Fruit fly (Drosophila melanogaster): ENCODE measurements around the gene CG13712.

CG13712 gene

DNA sequence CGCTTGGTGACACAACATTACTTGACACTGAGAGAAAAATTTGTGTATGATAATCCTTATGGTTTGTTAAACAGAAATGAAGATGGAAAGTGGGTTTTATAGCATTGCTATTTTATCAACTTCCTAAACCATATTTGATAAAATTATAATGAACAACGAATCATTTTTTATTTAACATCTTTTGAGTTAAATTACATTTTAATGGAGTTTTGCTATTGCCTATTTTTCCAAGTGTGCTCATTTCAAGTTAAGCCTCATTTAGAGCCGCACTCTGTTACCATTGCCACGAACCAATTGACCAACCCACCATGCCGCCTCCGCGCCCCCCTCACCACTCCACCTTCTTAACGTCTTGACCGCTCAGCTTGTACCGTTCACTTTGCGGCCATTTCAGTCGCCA, 9.6 kb downstream of the CG13712 start:
- no peak for TF ChIP-seq CG9948 (tag; optimal IDR thresholded peaks at IDR 0.05)
- TF ChIP-seq EcR (GFP tag; optimal IDR thresholded peaks at IDR 0.05), result no peak
- TF ChIP-seq CG14655 (GFP tag; optimal IDR thresholded peaks at IDR 0.05), result peak; percentile 20
- no peak for TF ChIP-seq Pif1A (GFP tag; optimal IDR thresholded peaks at IDR 0.05)
- no peak for TF ChIP-seq CG8159 (tag; optimal IDR thresholded peaks at IDR 0.05)
- TF ChIP-seq CG4496 (GFP tag; IDR thresholded peaks at IDR 0.05), result peak; percentile 71
- no peak for TF ChIP-seq D1 (tag; optimal IDR thresholded peaks at IDR 0.05)
- TF ChIP-seq Ets98B (GFP tag; IDR thresholded peaks at IDR 0.05), result peak; percentile 74
- no peak for TF ChIP-seq CG15710 (tag; optimal IDR thresholded peaks at IDR 0.05)
- no peak for TF ChIP-seq gl (tag; optimal IDR thresholded peaks at IDR 0.05)
- TF ChIP-seq Pif1B (GFP tag; optimal IDR thresholded peaks at IDR 0.05), result no peak
- TF ChIP-seq CG17806 (tag; optimal IDR thresholded peaks at IDR 0.05), result no peak
- peak; percentile 85 for TF ChIP-seq CG32121 (GFP tag; IDR thresholded peaks at IDR 0.05)
- TF ChIP-seq CG10348 (GFP tag; IDR thresholded peaks at IDR 0.05), result no peak
- TF ChIP-seq fd96Ca (GFP tag; IDR thresholded peaks at IDR 0.05), result 0 out of 3 replicates have a peak, but pooled peaks have one; percentile 31
- TF ChIP-seq Snoo (tag; optimal IDR thresholded peaks at IDR 0.05), result no peak
- TF ChIP-seq CG13204 (GFP tag; optimal IDR thresholded peaks at IDR 0.05), result no peak
- TF ChIP-seq CG34367 (tag; optimal IDR thresholded peaks at IDR 0.05), result no peak
- peak; percentile 10 for TF ChIP-seq CG8301 (tag; optimal IDR thresholded peaks at IDR 0.05)
- peak; percentile 28; the same call in 1 of the 2 replicates for TF ChIP-seq CG12605 (GFP tag; IDR thresholded peaks at IDR 0.05)
- peak; percentile 54; the same call in 1 of the 2 replicates for TF ChIP-seq rn (GFP tag; IDR thresholded peaks at IDR 0.05)

DNA sequence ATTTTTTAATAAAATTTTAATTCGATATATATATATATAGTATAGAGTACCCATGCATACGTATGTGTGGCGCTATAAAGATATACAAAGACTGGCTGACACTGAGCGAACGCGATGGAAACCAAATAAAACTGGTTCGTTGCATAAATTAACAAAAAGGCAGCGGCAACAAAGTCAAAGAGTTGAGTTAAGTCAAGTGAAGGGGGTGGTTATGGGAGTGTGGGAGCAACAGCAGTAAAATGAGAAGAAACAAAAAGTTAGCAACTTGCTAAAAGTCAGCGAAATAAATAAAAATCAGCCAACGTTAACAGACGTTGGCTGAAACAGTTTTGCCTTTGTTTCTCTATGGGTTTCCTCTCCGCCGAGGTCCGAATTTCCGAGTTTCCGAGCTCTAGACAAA, 11.2 kb downstream of the CG13712 start:
- TF ChIP-seq CG13204 (GFP tag; optimal IDR thresholded peaks at IDR 0.05) (no peak), EcR (GFP tag; optimal IDR thresholded peaks at IDR 0.05) (no peak), CG4496 (GFP tag; IDR thresholded peaks at IDR 0.05) (no peak), rn (GFP tag; IDR thresholded peaks at IDR 0.05) (no peak), Snoo (tag; optimal IDR thresholded peaks at IDR 0.05) (no peak), CG14655 (GFP tag; optimal IDR thresholded peaks at IDR 0.05) (no peak), Ets98B (GFP tag; IDR thresholded peaks at IDR 0.05) (no peak), CG10348 (GFP tag; IDR thresholded peaks at IDR 0.05) (no peak), CG15710 (tag; optimal IDR thresholded peaks at IDR 0.05) (no peak), CG8301 (tag; optimal IDR thresholded peaks at IDR 0.05) (no peak), CG34367 (tag; optimal IDR thresholded peaks at IDR 0.05) (no peak), CG9948 (tag; optimal IDR thresholded peaks at IDR 0.05) (no peak)

DNA sequence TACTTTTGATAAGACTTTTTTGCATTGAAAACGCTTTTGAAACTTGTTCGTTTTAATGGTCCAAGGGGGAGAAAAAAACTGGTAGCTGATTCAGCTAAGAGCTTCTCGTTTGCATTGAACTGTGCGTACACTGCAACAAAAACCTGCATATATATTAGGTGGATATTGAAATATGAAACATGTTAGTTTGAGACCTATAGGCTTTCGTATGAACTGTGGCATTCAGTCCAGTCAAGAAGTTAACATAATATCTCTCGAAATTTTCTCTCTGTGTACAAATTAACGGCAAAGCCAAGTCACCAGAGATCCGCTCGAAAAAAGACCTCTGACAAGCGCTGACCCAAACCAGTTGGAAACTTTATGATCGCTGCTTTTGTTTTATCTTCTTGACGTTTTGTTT, 11.7 kb downstream of the CG13712 start:
- TF ChIP-seq CG17806 (tag; optimal IDR thresholded peaks at IDR 0.05) (peak; percentile 67), CG14655 (GFP tag; optimal IDR thresholded peaks at IDR 0.05) (peak; percentile 78), fd96Ca (GFP tag; IDR thresholded peaks at IDR 0.05) (peak; percentile 85), CG15710 (tag; optimal IDR thresholded peaks at IDR 0.05) (peak; percentile 73), CG4496 (GFP tag; IDR thresholded peaks at IDR 0.05) (peak; percentile 91), gl (tag; optimal IDR thresholded peaks at IDR 0.05) (peak; percentile 47), EcR (GFP tag; optimal IDR thresholded peaks at IDR 0.05) (no peak), CG12605 (GFP tag; IDR thresholded peaks at IDR 0.05) (peak; percentile 73), Pif1B (GFP tag; optimal IDR thresholded peaks at IDR 0.05) (peak; percentile 80), D1 (tag; optimal IDR thresholded peaks at IDR 0.05) (no peak), CG9948 (tag; optimal IDR thresholded peaks at IDR 0.05) (peak; percentile 69), CG34367 (tag; optimal IDR thresholded peaks at IDR 0.05) (peak; percentile 72), CG32121 (GFP tag; IDR thresholded peaks at IDR 0.05) (peak; percentile 84), CG8301 (tag; optimal IDR thresholded peaks at IDR 0.05) (peak; percentile 85), Pif1A (GFP tag; optimal IDR thresholded peaks at IDR 0.05) (peak; percentile 78), CG8159 (tag; optimal IDR thresholded peaks at IDR 0.05) (peak; percentile 82), CG10348 (GFP tag; IDR thresholded peaks at IDR 0.05) (no peak), Ets98B (GFP tag; IDR thresholded peaks at IDR 0.05) (peak; percentile 91), rn (GFP tag; IDR thresholded peaks at IDR 0.05) (peak; percentile 63), Snoo (tag; optimal IDR thresholded peaks at IDR 0.05) (peak; percentile 75), CG13204 (GFP tag; optimal IDR thresholded peaks at IDR 0.05) (peak; percentile 13)

DNA sequence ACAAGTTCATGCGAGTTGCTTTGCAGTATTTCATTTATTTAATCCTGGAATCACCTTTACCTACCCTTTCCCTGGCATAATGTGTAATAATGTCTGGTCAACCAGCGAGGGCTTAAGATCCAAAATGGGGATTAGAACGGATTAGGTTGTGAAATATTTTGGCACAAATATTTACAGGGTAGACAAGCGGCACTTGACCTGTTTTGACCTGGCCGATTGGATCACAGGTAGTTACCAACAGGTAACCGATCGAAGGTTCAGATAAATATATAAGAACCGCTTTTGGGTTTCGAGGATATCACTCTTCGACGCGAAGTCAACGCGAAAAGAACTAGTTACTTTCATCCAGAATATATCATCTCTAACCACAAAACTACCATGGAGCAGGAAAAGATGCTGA, 12.4 kb downstream of the CG13712 start, which contains the start of gene CG13713:
CG13713 (plus strand) TSS at position 301 of the 400 bp plus-strand sequence.
- no peak for TF ChIP-seq CG15710 (tag; optimal IDR thresholded peaks at IDR 0.05)
- no peak for TF ChIP-seq fd96Ca (GFP tag; IDR thresholded peaks at IDR 0.05)
- TF ChIP-seq rn (GFP tag; IDR thresholded peaks at IDR 0.05), result no peak
- TF ChIP-seq CG9948 (tag; optimal IDR thresholded peaks at IDR 0.05), result no peak
- TF ChIP-seq CG34367 (tag; optimal IDR thresholded peaks at IDR 0.05), result no peak
- no peak for TF ChIP-seq CG8301 (tag; optimal IDR thresholded peaks at IDR 0.05)
- no peak for TF ChIP-seq D1 (tag; optimal IDR thresholded peaks at IDR 0.05)
- TF ChIP-seq EcR (GFP tag; optimal IDR thresholded peaks at IDR 0.05), result no peak
- no peak for TF ChIP-seq Ets98B (GFP tag; IDR thresholded peaks at IDR 0.05)
- no peak for TF ChIP-seq CG10348 (GFP tag; IDR thresholded peaks at IDR 0.05)
- TF ChIP-seq CG4496 (GFP tag; IDR thresholded peaks at IDR 0.05), result no peak
- no peak for TF ChIP-seq CG12605 (GFP tag; IDR thresholded peaks at IDR 0.05)
- no peak for TF ChIP-seq Pif1A (GFP tag; optimal IDR thresholded peaks at IDR 0.05)
- TF ChIP-seq Pif1B (GFP tag; optimal IDR thresholded peaks at IDR 0.05), result no peak
- TF ChIP-seq Snoo (tag; optimal IDR thresholded peaks at IDR 0.05), result no peak
- TF ChIP-seq CG14655 (GFP tag; optimal IDR thresholded peaks at IDR 0.05), result no peak
- TF ChIP-seq CG32121 (GFP tag; IDR thresholded peaks at IDR 0.05), result no peak
- TF ChIP-seq CG8159 (tag; optimal IDR thresholded peaks at IDR 0.05), result no peak
- no peak for TF ChIP-seq CG17806 (tag; optimal IDR thresholded peaks at IDR 0.05)

DNA sequence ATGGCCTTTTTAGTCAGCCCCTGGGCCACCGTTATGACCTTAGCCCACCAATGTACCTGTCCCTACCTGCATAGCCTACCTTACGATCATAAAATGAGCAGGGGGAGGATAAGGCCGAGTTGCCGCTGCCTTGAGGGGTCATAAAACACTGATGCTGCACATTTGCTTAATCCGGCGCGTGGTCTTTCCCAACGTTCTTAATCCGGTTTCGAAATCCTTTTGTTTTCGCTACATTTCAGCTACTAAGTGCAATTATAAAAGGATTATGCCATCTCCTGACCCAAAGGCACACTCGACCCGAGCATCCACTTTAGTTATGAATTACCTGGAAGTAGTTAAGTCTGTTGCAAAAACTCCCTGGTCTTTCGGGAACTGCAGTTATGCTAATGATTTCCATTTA, 13.3 kb downstream of the CG13712 start:
- TF ChIP-seq Ets98B (GFP tag; IDR thresholded peaks at IDR 0.05) (no peak), CG34367 (tag; optimal IDR thresholded peaks at IDR 0.05) (no peak), Snoo (tag; optimal IDR thresholded peaks at IDR 0.05) (no peak), CG12605 (GFP tag; IDR thresholded peaks at IDR 0.05) (no peak), Pif1A (GFP tag; optimal IDR thresholded peaks at IDR 0.05) (no peak), CG15710 (tag; optimal IDR thresholded peaks at IDR 0.05) (no peak), EcR (GFP tag; optimal IDR thresholded peaks at IDR 0.05) (no peak)
